Worm (Caenorhabditis elegans) whole organism, L4 larva: Measurements from ENCODE around the gene Y54G2A.36.

Experiments used
- mep-1 ChIP-seq: fragments of 150-350 bp; sonication (generic microtip); optimal IDR thresholded peaks from 3 replicates; lab custom pipeline; 2014; ENCODE audit warnings: missing biosample characterization, missing genetic modification characterization
- snpc-4 ChIP-seq: fragments of 150-350 bp; optimal IDR thresholded peaks from 2 replicates; lab custom pipeline; 2014; ENCODE audit warnings: missing biosample characterization, missing genetic modification characterization

- TF ChIP-seq mep-1 (tag; lab: Kevin White, UChicago) (no peak), snpc-4 (no peak)
These were observed 37.7 kb downstream of the Y54G2A.36 start for ce11 chrIV:2935194-2935593.
